Worm (Caenorhabditis elegans) whole organism, late embryonic: ENCODE results near the gene F33A8.7.

Source experiments
- T23F11.4 ChIP-seq: fragments of 200-800 bp; sonication (Bioruptor generic); optimal IDR thresholded peaks from 2 replicates; lab custom pipeline; 2018; ENCODE audit warnings: mild to moderate bottlenecking, missing genetic modification characterization, missing compliant biosample characterization
- Y22D7AL.16 ChIP-seq: sonication (generic microtip); optimal IDR thresholded peaks from 2 replicates; lab custom pipeline; 2016; ENCODE audit warnings: missing genetic modification characterization, missing compliant biosample characterization
- ahr-1 ChIP-seq: sonication (generic microtip); optimal IDR thresholded peaks from 2 replicates; lab custom pipeline; 2016; ENCODE audit warnings: missing genetic modification characterization, missing compliant biosample characterization
- ama-1 ChIP-seq: fragments of 150-350 bp; optimal IDR thresholded peaks from 2 replicates; lab custom pipeline; 2014
- ceh-45 ChIP-seq: fragments of 200-800 bp; sonication (Bioruptor generic); IDR thresholded peaks from 2 replicates; pipeline ENCODE4 v1.3.6; 2022; ENCODE audit warnings: missing genetic modification reagents, missing genetic modification characterization, missing compliant biosample characterization
- dmd-4 ChIP-seq: sonication (generic microtip); optimal IDR thresholded peaks from 2 replicates; lab custom pipeline; 2016; ENCODE audit warnings: borderline replicate concordance, missing genetic modification characterization, missing compliant biosample characterization
- elt-4 ChIP-seq: sonication (generic microtip); optimal IDR thresholded peaks from 2 replicates; lab custom pipeline; 2016; ENCODE audit warnings: missing genetic modification characterization, missing compliant biosample characterization
- ets-4 ChIP-seq: sonication (generic microtip); optimal IDR thresholded peaks from 2 replicates; lab custom pipeline; 2016; ENCODE audit warnings: missing genetic modification characterization, missing compliant biosample characterization
- pros-1 ChIP-seq: fragments of 150-350 bp; optimal IDR thresholded peaks from 2 replicates; lab custom pipeline; 2014; ENCODE audit warnings: missing biosample characterization, missing genetic modification reagents, missing genetic modification characterization
- tbx-2 ChIP-seq: sonication (generic microtip); optimal IDR thresholded peaks from 2 replicates; lab custom pipeline; 2016; ENCODE audit warnings: missing genetic modification characterization, missing compliant biosample characterization

DNA sequence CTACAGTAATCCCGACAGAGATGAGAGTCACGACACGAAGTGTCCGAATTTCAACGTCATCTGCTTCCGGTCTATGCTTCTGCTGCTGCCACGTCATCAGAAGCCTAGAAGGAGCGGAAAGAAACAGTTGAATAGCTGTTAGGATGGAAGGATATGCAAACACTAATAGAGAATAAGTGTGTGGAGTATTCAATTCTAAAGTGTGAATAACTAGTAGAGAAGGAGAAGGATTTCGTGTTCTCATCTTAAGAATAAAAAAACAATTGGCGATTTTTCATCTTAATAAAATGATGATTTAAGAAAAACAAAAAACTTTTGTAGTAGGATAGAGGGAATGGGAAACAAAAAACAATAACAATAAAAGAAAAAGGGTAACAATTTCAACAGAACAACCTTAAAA, 20.4 kb upstream of the F33A8.7 start, which contains the start of gene col-83:
- TF ChIP-seq ets-4 (tag; lab: Kevin White, UChicago) (no peak), pros-1 (tag; lab: Kevin White, UChicago) (no peak), Y22D7AL.16 (tag; lab: Kevin White, UChicago) (no peak), elt-4 (tag; lab: Kevin White, UChicago) (no peak), dmd-4 (tag; lab: Kevin White, UChicago) (no peak), ama-1 (no peak), tbx-2 (tag; lab: Kevin White, UChicago) (no peak), ceh-45 (GFP tag; lab: Robert Waterston, UW) (no peak), ahr-1 (tag; lab: Kevin White, UChicago) (no peak), T23F11.4 (GFP tag; lab: Kevin White, UChicago) (no peak)
